Fruit fly (Drosophila melanogaster): ENCODE data around the gene CG43843.

Gene CG43843

dm6 chrX:18504948-18505597 is 44.9 kb upstream of the CG43843 start, which contains the start of gene Wnt5 (continued):
- TF ChIP-seq HHEX (GFP tag; optimal IDR thresholded peaks at IDR 0.05): no peak
- no peak for TF ChIP-seq CG18619 (GFP tag; optimal IDR thresholded peaks at IDR 0.05)
- TF ChIP-seq Ets97D (GFP tag; optimal IDR thresholded peaks at IDR 0.05): no peak
- no peak for TF ChIP-seq CG17186 (GFP tag; optimal IDR thresholded peaks at IDR 0.05)
- no peak for TF ChIP-seq Oli (tag; optimal IDR thresholded peaks at IDR 0.05)
- no peak for TF ChIP-seq so (GFP tag; IDR thresholded peaks at IDR 0.05)
- TF ChIP-seq nom (GFP tag; optimal IDR thresholded peaks at IDR 0.05): peak; percentile 50
- peak; percentile 16 for TF ChIP-seq D19A (tag; optimal IDR thresholded peaks at IDR 0.05)
- TF ChIP-seq D19B (GFP tag; optimal IDR thresholded peaks at IDR 0.05): no peak
- TF ChIP-seq CG4282 (GFP tag; optimal IDR thresholded peaks at IDR 0.05): no peak
- TF ChIP-seq eve (GFP tag; optimal IDR thresholded peaks at IDR 0.05): no peak
- TF ChIP-seq CG2712 (tag; optimal IDR thresholded peaks at IDR 0.05): peak; percentile 37
- TF ChIP-seq CG7271 (tag; optimal IDR thresholded peaks at IDR 0.05): no peak
- TF ChIP-seq CG10979 (tag; optimal IDR thresholded peaks at IDR 0.05): no peak
- TF ChIP-seq CG34376 (GFP tag; optimal IDR thresholded peaks at IDR 0.05): no peak
- TF ChIP-seq gcm2 (GFP tag; optimal IDR thresholded peaks at IDR 0.05): no peak
- no peak for TF ChIP-seq maf-S (GFP tag; optimal IDR thresholded peaks at IDR 0.05)
- TF ChIP-seq NK7.1 (GFP tag; optimal IDR thresholded peaks at IDR 0.05): no peak
- TF ChIP-seq CG4424 (GFP tag; optimal IDR thresholded peaks at IDR 0.05): no peak
- TF ChIP-seq pb (GFP tag; optimal IDR thresholded peaks at IDR 0.05): no peak
- TF ChIP-seq CG11456 (GFP tag; IDR thresholded peaks at IDR 0.05): no peak
- no peak for TF ChIP-seq ERR (GFP tag; optimal IDR thresholded peaks at IDR 0.05)
- TF ChIP-seq Max (GFP tag; optimal IDR thresholded peaks at IDR 0.05): peak; percentile 6
- no peak for TF ChIP-seq CG10431 (GFP tag; optimal IDR thresholded peaks at IDR 0.05)
- TF ChIP-seq NC2α (GFP tag; optimal IDR thresholded peaks at IDR 0.05): no peak
- TF ChIP-seq amos (GFP tag; IDR thresholded peaks at IDR 0.05; ENCODE audit: partially characterized antibody): 0 out of 2 replicates have a peak, but pooled peaks have one; percentile 26
- TF ChIP-seq sqz (GFP tag; optimal IDR thresholded peaks at IDR 0.05): peak; percentile 49
- TF ChIP-seq CG8388 (GFP tag; optimal IDR thresholded peaks at IDR 0.05): no peak
- peak; percentile 43 for TF ChIP-seq cg (GFP tag; optimal IDR thresholded peaks at IDR 0.05)

DNA sequence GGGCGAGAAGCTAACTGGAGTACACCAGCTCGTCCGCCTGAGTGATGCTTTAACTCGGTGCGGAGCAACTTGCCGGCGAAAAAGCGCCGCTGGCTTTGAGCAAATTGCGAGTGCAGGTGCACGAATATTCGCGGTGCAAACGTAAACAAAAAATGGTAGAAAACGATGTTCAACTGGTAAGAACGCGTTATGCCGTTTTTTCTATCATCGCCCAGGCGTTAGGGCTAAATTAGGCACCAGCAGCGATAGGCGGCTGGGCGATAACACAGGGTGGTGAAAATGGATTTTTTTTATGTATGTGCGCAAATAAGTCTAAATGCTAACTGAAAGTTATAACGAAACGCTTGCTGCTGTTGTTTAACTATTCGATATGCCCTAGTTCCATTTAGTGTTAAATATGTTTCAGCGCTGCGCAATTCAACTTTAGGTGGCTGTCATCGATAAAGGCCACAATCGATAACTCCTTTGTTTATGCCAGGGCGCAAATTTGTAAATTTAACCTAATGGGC is 39.5 kb upstream of the CG43843 start, which contains the start of the genes Pgant7 and Xrcc2:
Gene Pgant7, minus strand, starts transcription at position 308 of the 509 bp plus-strand sequence.
Gene Xrcc2, plus strand, starts transcription at position 449 of the 509 bp plus-strand sequence.
- TF ChIP-seq CG17186 (GFP tag; optimal IDR thresholded peaks at IDR 0.05): peak; percentile 92
- TF ChIP-seq CG6791 (GFP tag; IDR thresholded peaks at IDR 0.05; ENCODE audit: partially characterized antibody): peak; percentile 69; the same call in 2 of the 3 replicates
- peak; percentile 53 for TF ChIP-seq CG12659 (GFP tag; optimal IDR thresholded peaks at IDR 0.05)
- TF ChIP-seq HmgZ (tag; optimal IDR thresholded peaks at IDR 0.05): peak; percentile 1
- TF ChIP-seq CG2129 (GFP tag; IDR thresholded peaks at IDR 0.05; ENCODE audit: partially characterized antibody): peak; percentile 34; the same call in 1 of the 2 replicates
- TF ChIP-seq CG8924 (tag; optimal IDR thresholded peaks at IDR 0.05): no peak
- TF ChIP-seq tna (GFP tag; IDR thresholded peaks at IDR 0.05; ENCODE audit: partially characterized antibody): peak; percentile 59; the same call in 1 of the 2 replicates
- peak; percentile 26 for TF ChIP-seq sqz (GFP tag; optimal IDR thresholded peaks at IDR 0.05)
- peak; percentile 69; the same call in 1 of the 2 replicates for TF ChIP-seq unc-4 (GFP tag; IDR thresholded peaks at IDR 0.05; ENCODE audit: partially characterized antibody)
- TF ChIP-seq CG13287 (GFP tag; IDR thresholded peaks at IDR 0.05; ENCODE audit: partially characterized antibody): peak; percentile 88
- TF ChIP-seq Opbp (GFP tag; IDR thresholded peaks at IDR 0.05; ENCODE audit: partially characterized antibody): peak; percentile 55; the same call in 1 of the 3 replicates
- TF ChIP-seq CG7987 (GFP tag; optimal IDR thresholded peaks at IDR 0.05): no peak
- peak; percentile 56 for TF ChIP-seq trem (tag; optimal IDR thresholded peaks at IDR 0.05)
- peak; percentile 72 for TF ChIP-seq Sry-δ (GFP tag; optimal IDR thresholded peaks at IDR 0.05)
- TF ChIP-seq CTCF (GFP tag; optimal IDR thresholded peaks at IDR 0.05): peak; percentile 10
- peak; percentile 75; the same call in 2 of the 3 replicates for TF ChIP-seq hb (GFP tag; IDR thresholded peaks at IDR 0.05; ENCODE audit: partially characterized antibody)
- TF ChIP-seq gsb-n (tag; optimal IDR thresholded peaks at IDR 0.05): no peak
- peak; percentile 77 for TF ChIP-seq D (optimal IDR thresholded peaks at IDR 0.05)
- no peak for TF ChIP-seq D (GFP tag; optimal IDR thresholded peaks at IDR 0.05)
- TF ChIP-seq hkb (optimal IDR thresholded peaks at IDR 0.05): no peak
- TF ChIP-seq hkb (GFP tag; IDR thresholded peaks at IDR 0.05): no peak
- TF ChIP-seq H15 (GFP tag; IDR thresholded peaks at IDR 0.05): no peak
- peak; percentile 62 for TF ChIP-seq CG1603 (tag; optimal IDR thresholded peaks at IDR 0.05)
